Fruit fly (Drosophila melanogaster): ENCODE results near the gene CG11695.
A peak's percentile ranks its signal among the peaks of the same experiment; 100 is the strongest.

Gene CG11695

DNA sequence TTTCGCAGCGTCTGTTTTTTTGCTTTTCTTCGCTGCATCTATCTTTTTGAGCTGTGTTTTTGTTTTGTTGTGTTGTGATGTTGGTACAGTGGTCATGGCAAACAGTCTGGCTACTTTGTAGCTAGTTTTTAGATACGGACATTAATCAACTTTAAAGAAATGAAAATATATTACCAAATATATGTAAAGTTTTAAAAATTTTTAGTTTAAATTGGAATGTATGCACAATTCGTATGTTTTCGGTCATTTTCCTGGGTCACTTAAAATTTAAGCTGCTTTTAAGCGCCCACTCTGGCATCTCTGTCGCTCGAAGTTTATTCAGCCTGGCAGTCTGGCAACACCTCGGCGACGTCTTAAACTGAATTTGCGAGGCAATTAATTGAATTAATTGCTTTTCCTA is at the start of gene CG11695:
CG11695 (plus strand) TSS at position 344 of the 400 bp plus-strand sequence.
- TF ChIP-seq CG8159 (tag; optimal IDR thresholded peaks at IDR 0.05) = peak; percentile 74
- TF ChIP-seq fd96Ca (GFP tag; IDR thresholded peaks at IDR 0.05) = peak; percentile 47; the same call in 1 of the 3 replicates
- TF ChIP-seq CG12605 (GFP tag; IDR thresholded peaks at IDR 0.05) = peak; percentile 27; the same call in 1 of the 2 replicates
- peak; percentile 55 for TF ChIP-seq gl (tag; optimal IDR thresholded peaks at IDR 0.05)
- no peak for TF ChIP-seq Pif1B (GFP tag; optimal IDR thresholded peaks at IDR 0.05)
- TF ChIP-seq CG15710 (tag; optimal IDR thresholded peaks at IDR 0.05) = peak; percentile 78
- peak; percentile 58 for TF ChIP-seq CG8301 (tag; optimal IDR thresholded peaks at IDR 0.05)
- no peak for TF ChIP-seq Pif1A (GFP tag; optimal IDR thresholded peaks at IDR 0.05)
- TF ChIP-seq CG34367 (tag; optimal IDR thresholded peaks at IDR 0.05) = peak; percentile 58
- no peak for TF ChIP-seq CG13204 (GFP tag; optimal IDR thresholded peaks at IDR 0.05)
- no peak for TF ChIP-seq D1 (tag; optimal IDR thresholded peaks at IDR 0.05)
- TF ChIP-seq rn (GFP tag; IDR thresholded peaks at IDR 0.05) = 0 out of 2 replicates have a peak, but pooled peaks have one; percentile 9
- TF ChIP-seq CG14655 (GFP tag; optimal IDR thresholded peaks at IDR 0.05) = no peak
- TF ChIP-seq EcR (GFP tag; optimal IDR thresholded peaks at IDR 0.05) = peak; percentile 2
- TF ChIP-seq CG17806 (tag; optimal IDR thresholded peaks at IDR 0.05) = peak; percentile 49
- TF ChIP-seq CG32121 (GFP tag; IDR thresholded peaks at IDR 0.05) = peak; percentile 41; the same call in 1 of the 2 replicates
- TF ChIP-seq CG9948 (tag; optimal IDR thresholded peaks at IDR 0.05) = peak; percentile 51
- TF ChIP-seq Snoo (tag; optimal IDR thresholded peaks at IDR 0.05) = peak; percentile 59
- peak; percentile 77; the same call in 2 of the 3 replicates for TF ChIP-seq CG4496 (GFP tag; IDR thresholded peaks at IDR 0.05)
- 0 out of 2 replicates have a peak, but pooled peaks have one; percentile 23 for TF ChIP-seq CG10348 (GFP tag; IDR thresholded peaks at IDR 0.05)
- peak; percentile 49 for TF ChIP-seq Ets98B (GFP tag; IDR thresholded peaks at IDR 0.05)

DNA sequence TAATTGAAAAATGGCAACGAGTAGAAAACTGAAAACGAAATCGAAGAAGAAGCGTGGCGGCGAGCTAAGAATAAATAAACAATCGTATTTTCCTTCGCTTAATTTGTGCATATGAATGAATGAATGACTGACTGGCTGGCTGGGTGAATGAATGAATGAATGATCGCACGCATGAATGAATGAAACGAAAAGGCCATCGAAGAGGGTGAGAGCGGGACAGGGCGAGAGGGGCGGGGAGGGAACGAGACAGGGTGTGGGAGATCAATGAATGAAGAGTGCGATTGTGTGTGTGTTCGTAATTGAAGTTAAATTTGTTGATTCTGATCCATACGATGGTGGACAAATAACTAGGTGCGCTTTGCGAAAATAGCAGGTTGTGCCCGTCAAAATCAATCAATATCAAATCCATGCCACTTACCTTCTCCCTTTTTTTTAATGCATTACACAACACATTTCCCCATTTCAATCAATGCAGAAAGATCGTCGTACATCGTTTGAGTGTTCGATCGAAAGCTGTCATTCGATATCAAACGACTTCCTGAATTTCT is 49.5 kb upstream of the CG11695 start:
- TF ChIP-seq EcR (GFP tag; optimal IDR thresholded peaks at IDR 0.05) (peak; percentile 11), CG14655 (GFP tag; optimal IDR thresholded peaks at IDR 0.05) (no peak), CG9948 (tag; optimal IDR thresholded peaks at IDR 0.05) (no peak)

DNA sequence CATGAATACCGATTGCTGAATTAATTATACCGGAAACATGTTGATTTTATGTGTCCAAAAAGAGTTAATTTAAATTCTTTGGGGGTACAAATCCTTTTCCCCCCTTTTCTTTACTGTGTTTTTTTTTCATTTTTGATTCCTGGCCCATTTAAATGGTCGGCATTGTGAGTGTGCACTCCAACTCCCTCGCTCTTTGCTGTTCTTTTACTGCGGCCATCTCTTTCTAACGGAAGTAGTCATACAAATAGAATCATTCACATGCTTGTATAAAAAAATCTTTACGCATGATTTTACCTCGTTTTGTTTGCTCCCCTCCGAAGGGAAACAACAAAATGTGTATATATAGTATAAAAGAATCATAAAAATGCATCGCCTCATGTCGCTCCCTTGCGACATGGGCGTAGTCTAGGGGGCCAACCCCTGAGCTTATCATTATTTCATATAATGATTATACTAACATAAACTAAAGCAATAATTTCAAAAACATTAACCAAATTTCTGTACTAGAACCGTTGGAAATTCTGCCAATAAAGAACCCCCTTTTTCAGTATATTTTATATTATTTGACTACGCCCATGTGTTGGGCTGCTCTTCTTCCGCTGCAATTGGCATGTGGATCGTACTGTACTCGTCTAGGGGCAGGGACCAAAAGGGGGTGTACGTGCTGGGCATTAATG is 48.5 kb upstream of the CG11695 start:
- peak; percentile 74 for TF ChIP-seq CG9948 (tag; optimal IDR thresholded peaks at IDR 0.05)
- TF ChIP-seq CG12605 (GFP tag; IDR thresholded peaks at IDR 0.05) = peak; percentile 61
- peak; percentile 65 for TF ChIP-seq CG34367 (tag; optimal IDR thresholded peaks at IDR 0.05)
- TF ChIP-seq CG17806 (tag; optimal IDR thresholded peaks at IDR 0.05) = peak; percentile 67
- TF ChIP-seq CG32121 (GFP tag; IDR thresholded peaks at IDR 0.05) = peak; percentile 58; the same call in 1 of the 2 replicates
- no peak for TF ChIP-seq EcR (GFP tag; optimal IDR thresholded peaks at IDR 0.05)
- TF ChIP-seq Pif1A (GFP tag; optimal IDR thresholded peaks at IDR 0.05) = peak; percentile 61
- no peak for TF ChIP-seq D1 (tag; optimal IDR thresholded peaks at IDR 0.05)
- TF ChIP-seq fd96Ca (GFP tag; IDR thresholded peaks at IDR 0.05) = peak; percentile 72
- TF ChIP-seq Pif1B (GFP tag; optimal IDR thresholded peaks at IDR 0.05) = peak; percentile 46
- no peak for TF ChIP-seq rn (GFP tag; IDR thresholded peaks at IDR 0.05)
- peak; percentile 36 for TF ChIP-seq Snoo (tag; optimal IDR thresholded peaks at IDR 0.05)
- TF ChIP-seq CG13204 (GFP tag; optimal IDR thresholded peaks at IDR 0.05) = peak; percentile 51
- no peak for TF ChIP-seq CG10348 (GFP tag; IDR thresholded peaks at IDR 0.05)
- TF ChIP-seq gl (tag; optimal IDR thresholded peaks at IDR 0.05) = peak; percentile 32
- peak; percentile 77 for TF ChIP-seq CG14655 (GFP tag; optimal IDR thresholded peaks at IDR 0.05)
- peak; percentile 77 for TF ChIP-seq CG4496 (GFP tag; IDR thresholded peaks at IDR 0.05)
- TF ChIP-seq CG8301 (tag; optimal IDR thresholded peaks at IDR 0.05) = peak; percentile 55
- TF ChIP-seq Ets98B (GFP tag; IDR thresholded peaks at IDR 0.05) = peak; percentile 68
- peak; percentile 80 for TF ChIP-seq CG8159 (tag; optimal IDR thresholded peaks at IDR 0.05)
- TF ChIP-seq CG15710 (tag; optimal IDR thresholded peaks at IDR 0.05) = peak; percentile 83

DNA sequence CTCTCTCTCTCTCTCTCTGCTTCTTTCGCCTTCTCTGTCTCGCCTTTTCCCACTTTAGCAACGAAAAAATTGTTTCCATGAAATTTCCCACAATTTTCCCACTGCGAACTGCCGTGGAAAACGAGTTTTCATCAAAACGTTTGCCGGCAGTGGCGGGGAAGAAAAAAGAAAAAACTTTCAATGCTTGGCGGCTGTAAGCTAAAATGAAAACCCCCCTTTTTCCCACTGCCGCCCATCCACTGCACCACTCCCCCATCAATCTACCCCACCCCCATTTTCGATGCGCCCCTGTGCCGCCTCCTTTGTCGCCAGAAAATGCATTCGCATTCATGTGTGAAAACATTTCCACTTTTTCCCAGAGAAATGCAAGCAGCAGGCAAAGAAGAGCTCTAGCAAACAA is 45.4 kb upstream of the CG11695 start:
- TF ChIP-seq CG8301 (tag; optimal IDR thresholded peaks at IDR 0.05) (peak; percentile 47), Pif1B (GFP tag; optimal IDR thresholded peaks at IDR 0.05) (no peak), D1 (tag; optimal IDR thresholded peaks at IDR 0.05) (no peak), CG15710 (tag; optimal IDR thresholded peaks at IDR 0.05) (no peak), CG13204 (GFP tag; optimal IDR thresholded peaks at IDR 0.05) (no peak), fd96Ca (GFP tag; IDR thresholded peaks at IDR 0.05) (peak; percentile 80), CG4496 (GFP tag; IDR thresholded peaks at IDR 0.05) (peak; percentile 79), Snoo (tag; optimal IDR thresholded peaks at IDR 0.05) (no peak), CG32121 (GFP tag; IDR thresholded peaks at IDR 0.05) (peak; percentile 66), CG8159 (tag; optimal IDR thresholded peaks at IDR 0.05) (no peak), CG14655 (GFP tag; optimal IDR thresholded peaks at IDR 0.05) (peak; percentile 60), Pif1A (GFP tag; optimal IDR thresholded peaks at IDR 0.05) (no peak), CG17806 (tag; optimal IDR thresholded peaks at IDR 0.05) (no peak), EcR (GFP tag; optimal IDR thresholded peaks at IDR 0.05) (no peak), rn (GFP tag; IDR thresholded peaks at IDR 0.05) (no peak), CG12605 (GFP tag; IDR thresholded peaks at IDR 0.05) (peak; percentile 53; the same call in 1 of the 2 replicates), CG9948 (tag; optimal IDR thresholded peaks at IDR 0.05) (no peak), Ets98B (GFP tag; IDR thresholded peaks at IDR 0.05) (peak; percentile 79), gl (tag; optimal IDR thresholded peaks at IDR 0.05) (no peak)

DNA sequence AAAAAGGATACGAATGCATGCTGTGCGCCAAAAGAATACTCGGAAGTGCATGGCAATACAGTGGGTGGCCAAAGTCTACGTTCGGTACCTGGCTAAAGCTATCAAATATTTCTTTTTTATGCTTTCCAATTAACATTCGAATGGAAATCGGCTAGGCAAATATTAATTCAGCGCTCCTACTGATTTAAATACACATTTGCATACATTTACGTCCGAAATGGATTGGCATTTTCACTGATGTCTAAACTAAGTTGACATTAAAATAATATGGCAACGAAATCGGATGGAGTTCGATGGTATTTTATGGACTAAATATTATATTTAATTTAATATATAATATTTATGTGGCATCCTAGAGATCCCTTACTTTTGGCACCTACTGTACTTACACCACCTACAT is 34.2 kb upstream of the CG11695 start:
- TF ChIP-seq CG34367 (tag; optimal IDR thresholded peaks at IDR 0.05) (peak; percentile 28), Ets98B (GFP tag; IDR thresholded peaks at IDR 0.05) (no peak), CG14655 (GFP tag; optimal IDR thresholded peaks at IDR 0.05) (peak; percentile 59), Pif1A (GFP tag; optimal IDR thresholded peaks at IDR 0.05) (no peak), CG15710 (tag; optimal IDR thresholded peaks at IDR 0.05) (peak; percentile 57), CG9948 (tag; optimal IDR thresholded peaks at IDR 0.05) (peak; percentile 38), CG8159 (tag; optimal IDR thresholded peaks at IDR 0.05) (peak; percentile 63), CG8301 (tag; optimal IDR thresholded peaks at IDR 0.05) (peak; percentile 6), rn (GFP tag; IDR thresholded peaks at IDR 0.05) (no peak), CG17806 (tag; optimal IDR thresholded peaks at IDR 0.05) (peak; percentile 28)

Measured in whole organism, pupa.